Fruit fly (Drosophila melanogaster): ENCODE measurements around the gene Ssl1.

DNA sequence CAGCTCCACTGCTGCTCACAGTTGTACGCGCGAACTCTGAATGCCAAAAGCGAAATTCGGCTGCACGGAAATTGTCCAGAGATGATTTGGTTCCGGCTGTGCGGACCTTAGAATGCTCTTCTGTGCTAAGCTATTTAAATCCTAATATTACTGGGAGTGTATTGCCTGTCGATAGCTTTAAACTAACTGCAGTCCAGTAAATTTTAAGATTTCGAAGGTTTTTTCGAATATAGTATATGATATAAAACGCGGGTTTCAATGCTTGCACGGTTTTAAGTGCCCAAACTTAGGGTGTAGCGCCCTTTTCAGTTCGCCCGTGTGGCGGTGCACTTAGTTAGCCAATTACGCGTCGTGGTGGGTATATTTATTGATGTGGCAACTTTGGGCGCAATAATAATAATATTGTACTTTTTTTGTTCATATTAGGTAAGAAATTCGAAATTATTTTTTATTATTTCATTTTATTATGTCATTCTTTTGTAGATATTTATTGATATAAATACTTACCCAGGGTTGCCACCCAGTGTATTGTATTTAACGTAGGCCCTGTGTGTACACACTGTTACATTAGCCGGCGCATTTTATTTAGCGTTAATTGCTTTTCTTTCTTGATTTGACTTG, at the start of gene Ssl1, which contains the start of gene Chro:
- TF ChIP-seq CG32264 (GFP tag; optimal IDR thresholded peaks at IDR 0.05) (peak; percentile 99), dmrt93B (GFP tag; optimal IDR thresholded peaks at IDR 0.05) (peak; percentile 100), Dfd (GFP tag; optimal IDR thresholded peaks at IDR 0.05) (peak; percentile 95), pan (optimal IDR thresholded peaks at IDR 0.05) (no peak), psq (GFP tag; optimal IDR thresholded peaks at IDR 0.05) (peak; percentile 99), Mio (GFP tag; optimal IDR thresholded peaks at IDR 0.05) (peak; percentile 97), br (GFP tag; optimal IDR thresholded peaks at IDR 0.05) (peak; percentile 100), h (GFP tag; optimal IDR thresholded peaks at IDR 0.05) (peak; percentile 100), OdsH (GFP tag; optimal IDR thresholded peaks at IDR 0.05) (peak; percentile 100)
